Worm (Caenorhabditis elegans) whole organism, L2 larva: Measurements from ENCODE around the gene meg-4.
"Not testable (repeated sequence)": the region's sequence is repeated elsewhere in the genome, so short reads cannot be mapped to it uniquely, and the experiment has no call there.

ENCODE experiments used
- C34F6.9 ChIP-seq: fragments of 150-350 bp; optimal IDR thresholded peaks from 2 replicates; lab custom pipeline; 2014; ENCODE audit warnings: missing biosample characterization, missing genetic modification characterization
- F13H6.1 ChIP-seq: sonication (generic microtip); optimal IDR thresholded peaks from 2 replicates; lab custom pipeline; 2016; ENCODE audit warnings: missing genetic modification characterization, missing compliant biosample characterization
- R02D3.7 ChIP-seq: fragments of 150-350 bp; optimal IDR thresholded peaks from 2 replicates; lab custom pipeline; 2014; ENCODE audit warnings: missing biosample characterization, missing genetic modification characterization
- Y55F3AM.14 ChIP-seq: fragments of 200-800 bp; sonication (Bioruptor generic); optimal IDR thresholded peaks from 2 replicates; lab custom pipeline; 2018; ENCODE audit warnings: mild to moderate bottlenecking, missing genetic modification characterization, missing compliant biosample characterization
- aly-2 ChIP-seq: fragments of 150-350 bp; optimal IDR thresholded peaks from 2 replicates; lab custom pipeline; 2014; ENCODE audit warnings: missing biosample characterization, missing genetic modification characterization
- blmp-1 ChIP-seq: sonication (generic microtip); optimal IDR thresholded peaks from 2 replicates; lab custom pipeline; 2017; ENCODE audit warnings: missing genetic modification characterization, mild to moderate bottlenecking, missing compliant biosample characterization, antibody characterized with exemption, moderate library complexity; ENCODE audit not compliant: insufficient read depth
- ceh-16 ChIP-seq: fragments of 150-350 bp; optimal IDR thresholded peaks from 2 replicates; lab custom pipeline; 2014; ENCODE audit warnings: missing biosample characterization, missing genetic modification characterization
- dmd-4 ChIP-seq: sonication (generic microtip); optimal IDR thresholded peaks from 2 replicates; lab custom pipeline; 2017; ENCODE audit warnings: missing biosample characterization, missing genetic modification characterization
- lin-13 ChIP-seq: fragments of 150-350 bp; optimal IDR thresholded peaks from 2 replicates; lab custom pipeline; 2014; ENCODE audit warnings: missing biosample characterization, missing genetic modification reagents, missing genetic modification characterization
- lin-39 ChIP-seq: fragments of 150-350 bp; optimal IDR thresholded peaks from 2 replicates; lab custom pipeline; 2014; ENCODE audit warnings: missing biosample characterization, missing genetic modification reagents, missing genetic modification characterization
- mab-5 ChIP-seq: fragments of 150-350 bp; optimal IDR thresholded peaks from 2 replicates; lab custom pipeline; 2014; ENCODE audit warnings: missing biosample characterization, missing genetic modification characterization
- mdl-1 ChIP-seq, 2 experiments: fragments of 150-350 bp in 1 of 2; sonication (generic microtip) in 1 of 2; optimal IDR thresholded peaks; 2 replicates each; lab custom pipeline; 2017; ENCODE audit warnings: missing biosample characterization in 2 of 2, missing genetic modification characterization in 2 of 2
- nhr-10 ChIP-seq: sonication (generic microtip); optimal IDR thresholded peaks from 2 replicates; lab custom pipeline; 2017; ENCODE audit warnings: missing biosample characterization, missing genetic modification characterization
- nhr-12 ChIP-seq: fragments of 150-350 bp; optimal IDR thresholded peaks from 2 replicates; lab custom pipeline; 2014; ENCODE audit warnings: missing biosample characterization, missing genetic modification characterization
- nhr-23 ChIP-seq: fragments of 150-350 bp; optimal IDR thresholded peaks from 2 replicates; lab custom pipeline; 2014; ENCODE audit warnings: missing biosample characterization, missing genetic modification reagents, missing genetic modification characterization
- nhr-6 ChIP-seq: fragments of 150-350 bp; optimal IDR thresholded peaks from 2 replicates; lab custom pipeline; 2014; ENCODE audit warnings: missing biosample characterization, missing genetic modification characterization
- nhr-77 ChIP-seq: fragments of 150-350 bp; optimal IDR thresholded peaks from 2 replicates; lab custom pipeline; 2014; ENCODE audit warnings: missing biosample characterization, missing genetic modification characterization
- peb-1 ChIP-seq: fragments of 150-350 bp; optimal IDR thresholded peaks from 2 replicates; lab custom pipeline; 2014; ENCODE audit warnings: missing biosample characterization, missing genetic modification characterization
- sma-3 ChIP-seq: sonication (generic microtip); optimal IDR thresholded peaks from 2 replicates; lab custom pipeline; 2016; ENCODE audit warnings: missing genetic modification reagents, missing genetic modification characterization, missing compliant biosample characterization
- snpc-4 ChIP-seq: fragments of 150-350 bp; optimal IDR thresholded peaks from 2 replicates; lab custom pipeline; 2014; ENCODE audit warnings: missing biosample characterization, missing genetic modification characterization
- unc-55 ChIP-seq: fragments of 150-350 bp; sonication (generic microtip); optimal IDR thresholded peaks from 3 replicates; lab custom pipeline; 2014; ENCODE audit warnings: missing biosample characterization, missing genetic modification reagents, missing genetic modification characterization
- zag-1 ChIP-seq: fragments of 150-350 bp; optimal IDR thresholded peaks from 2 replicates; lab custom pipeline; 2014; ENCODE audit warnings: missing biosample characterization, missing genetic modification characterization
- ztf-1 ChIP-seq: fragments of 200-800 bp; sonication (Bioruptor generic); conservative IDR thresholded peaks from 2 replicates; pipeline ENCODE4 v1.3.6; 2022; ENCODE audit warnings: missing genetic modification characterization, missing compliant biosample characterization

meg-4 gene

ce11 chrX:1674056-1674455, 8.7 kb upstream of the meg-4 start, which contains the start of gene tbx-31:
Gene tbx-31, minus strand, starts transcription at chrX:1674156.
- TF ChIP-seq R02D3.7 (tag; lab: Kevin White, UChicago) (no peak), nhr-77 (tag; lab: Kevin White, UChicago) (no peak), mdl-1 (tag; optimal IDR thresholded peaks at IDR 0.05; lab: Kevin White, UChicago) (no peak), ztf-1 (GFP tag; lab: Robert Waterston, UW) (no peak), nhr-23 (tag; lab: Kevin White, UChicago) (no peak)
- TF ChIP-seq, all 48 proteins: peak for 0

ce11 chrX:1675879-1676278, 6.9 kb upstream of the meg-4 start:
- TF ChIP-seq lin-13 (no peak), sma-3 (GFP tag; lab: Kevin White, UChicago) (no peak)

ce11 chrX:1678021-1678420, 4.7 kb upstream of the meg-4 start, which contains the start of gene fbxa-170:
Gene fbxa-170, minus strand, starts transcription at chrX:1678121.
- TF ChIP-seq nhr-10 (tag; lab: Kevin White, UChicago) (no peak), Y55F3AM.14 (GFP tag; lab: Kevin White, UChicago) (no peak)

- TF ChIP-seq lin-39, nhr-6, aly-2 (tag; lab: Kevin White, UChicago): not testable (repeated sequence)
Measured at ce11 chrX:1687079-1687478, 4.3 kb downstream of the meg-4 start, which contains the start of gene C36C9.11. Gene C36C9.11, plus strand, starts transcription at chrX:1687379.

ce11 chrX:1689996-1690395, 7.2 kb downstream of the meg-4 start, which contains the start of gene C36C9.12:
Gene C36C9.12, minus strand, starts transcription at chrX:1690096.
- TF ChIP-seq unc-55 (GFP tag; lab: Kevin White, UChicago); F13H6.1 (tag; lab: Kevin White, UChicago); C34F6.9 (tag; lab: Kevin White, UChicago): not testable (repeated sequence)

ce11 chrX:1690894-1691293, 8.1 kb downstream of the meg-4 start, which contains the start of gene C36C9.6:
Gene C36C9.6, minus strand, starts transcription at chrX:1690994.
- TF ChIP-seq R02D3.7, zag-1, nhr-10 (tag; lab: Kevin White, UChicago): not testable (repeated sequence)
- TF ChIP-seq, all 48 proteins: peak for 0; not testable (repeated sequence) for 48

ce11 chrX:1696879-1697278, 14.1 kb downstream of the meg-4 start, which contains the start of gene C36C9.4:
Gene C36C9.4, minus strand, starts transcription at chrX:1696979.
- not testable (repeated sequence) for TF ChIP-seq mab-5 (tag; lab: Kevin White, UChicago); mdl-1 (tag; optimal IDR thresholded peaks at IDR 0.05; lab: Kevin White, UChicago); zag-1 (tag; lab: Kevin White, UChicago)

ce11 chrX:1698476-1698875, 15.7 kb downstream of the meg-4 start:
- TF ChIP-seq lin-39 (tag; lab: Kevin White, UChicago) (no peak), mdl-1 (tag; optimal IDR thresholded peaks at IDR 0.05; lab: Kevin White, UChicago) (no peak)

ce11 chrX:1703049-1703448, 20.3 kb downstream of the meg-4 start:
- TF ChIP-seq lin-39 (tag; lab: Kevin White, UChicago) (no peak), nhr-12 (tag; lab: Kevin White, UChicago) (no peak), F13H6.1 (tag; lab: Kevin White, UChicago) (no peak), lin-13 (no peak), zag-1 (tag; lab: Kevin White, UChicago) (no peak), blmp-1 (tag; lab: Kevin White, UChicago) (no peak), unc-55 (GFP tag; lab: Kevin White, UChicago) (no peak), nhr-77 (tag; lab: Kevin White, UChicago) (no peak), snpc-4 (tag; lab: Kevin White, UChicago) (no peak), sma-3 (GFP tag; lab: Kevin White, UChicago) (no peak), ceh-16 (tag; lab: Kevin White, UChicago) (no peak), dmd-4 (tag; lab: Kevin White, UChicago) (no peak), peb-1 (tag; lab: Kevin White, UChicago) (no peak), nhr-6 (tag; lab: Kevin White, UChicago) (no peak)
